Fruit fly (Drosophila melanogaster): Measurements from ENCODE around the gene CG14402.

CG14402 gene

DNA sequence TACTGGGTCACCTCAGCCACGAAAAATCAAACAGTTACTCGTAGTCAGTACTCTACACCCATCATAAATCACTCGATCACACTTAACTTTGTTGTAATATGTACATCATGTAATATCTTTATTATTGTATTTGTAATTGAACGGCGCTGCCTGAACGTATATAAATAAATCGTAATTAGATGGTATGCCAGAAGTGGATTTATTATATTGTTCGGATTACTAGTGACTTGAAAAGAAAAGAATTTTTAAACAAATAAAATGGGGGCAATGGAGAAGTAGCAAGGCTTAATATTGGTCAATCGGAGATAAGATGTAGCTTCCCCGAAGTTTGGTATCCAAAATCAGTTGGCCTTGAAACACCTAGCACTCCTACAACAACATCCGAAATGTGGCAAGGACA, at the start of gene CG14402:
TSS of gene CG14402 (plus strand) at position 301 of the 400 bp plus-strand sequence.
- no peak for TF ChIP-seq CG13204 (GFP tag; optimal IDR thresholded peaks at IDR 0.05)
- TF ChIP-seq CG8301 (tag; optimal IDR thresholded peaks at IDR 0.05) = no peak
- no peak for TF ChIP-seq Pif1A (GFP tag; optimal IDR thresholded peaks at IDR 0.05)
- no peak for TF ChIP-seq CG10348 (GFP tag; IDR thresholded peaks at IDR 0.05)
- no peak for TF ChIP-seq Pif1B (GFP tag; optimal IDR thresholded peaks at IDR 0.05)
- TF ChIP-seq Ets98B (GFP tag; IDR thresholded peaks at IDR 0.05) = no peak
- no peak for TF ChIP-seq fd96Ca (GFP tag; IDR thresholded peaks at IDR 0.05)
- no peak for TF ChIP-seq CG12605 (GFP tag; IDR thresholded peaks at IDR 0.05)
- TF ChIP-seq D1 (tag; optimal IDR thresholded peaks at IDR 0.05) = no peak
- no peak for TF ChIP-seq CG32121 (GFP tag; IDR thresholded peaks at IDR 0.05)
- no peak for TF ChIP-seq CG14655 (GFP tag; optimal IDR thresholded peaks at IDR 0.05)

DNA sequence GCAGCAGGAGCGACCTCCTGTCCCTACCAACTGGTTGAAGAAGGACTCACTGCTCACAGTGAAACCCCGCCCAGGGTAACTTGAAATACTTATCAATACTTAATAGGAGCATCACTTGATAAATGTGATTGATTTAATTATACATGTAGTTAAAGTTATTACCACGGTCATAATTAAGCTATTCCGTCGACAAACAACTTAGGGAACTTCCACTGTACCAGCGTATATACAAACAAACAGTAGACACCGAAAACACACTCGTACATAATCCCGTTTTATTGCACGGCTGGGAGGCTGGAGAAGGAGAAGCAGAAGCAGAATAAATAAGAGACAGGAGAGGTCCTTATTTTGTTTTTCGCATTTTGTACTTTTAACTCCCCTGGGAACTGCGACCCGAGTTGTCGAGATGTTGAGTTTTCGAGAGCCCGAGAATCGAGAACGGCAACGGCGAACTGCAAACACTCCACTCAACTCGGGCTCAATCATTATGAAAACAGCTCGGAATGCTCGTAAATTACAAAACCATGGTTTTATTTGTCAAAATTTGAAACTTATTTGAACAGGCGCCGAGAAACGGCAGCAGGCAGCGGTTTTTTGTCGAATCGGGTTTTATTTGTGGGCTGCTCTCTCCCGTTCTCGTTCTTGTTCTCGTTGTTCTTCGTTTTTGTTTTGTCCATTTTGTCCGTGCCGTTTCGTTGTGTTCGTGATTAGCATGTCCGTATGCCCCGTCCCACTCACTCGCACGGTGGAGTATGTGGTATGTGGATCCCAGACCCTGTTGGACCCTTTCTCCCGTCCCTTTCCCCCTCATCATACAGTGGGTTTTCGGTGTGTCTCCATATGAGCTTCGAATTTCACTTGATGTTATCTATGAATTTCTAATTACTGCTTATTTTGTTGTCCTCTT, 48.9 kb upstream of the CG14402 start:
- TF ChIP-seq CG4496 (GFP tag; IDR thresholded peaks at IDR 0.05) (peak; percentile 90), CG32121 (GFP tag; IDR thresholded peaks at IDR 0.05) (peak; percentile 70), CG13204 (GFP tag; optimal IDR thresholded peaks at IDR 0.05) (peak; percentile 93), CG15710 (tag; optimal IDR thresholded peaks at IDR 0.05) (peak; percentile 97), CG8301 (tag; optimal IDR thresholded peaks at IDR 0.05) (peak; percentile 84), CG12605 (GFP tag; IDR thresholded peaks at IDR 0.05) (peak; percentile 70), CG34367 (tag; optimal IDR thresholded peaks at IDR 0.05) (peak; percentile 96), CG8159 (tag; optimal IDR thresholded peaks at IDR 0.05) (peak; percentile 97), EcR (GFP tag; optimal IDR thresholded peaks at IDR 0.05) (peak; percentile 56), D1 (tag; optimal IDR thresholded peaks at IDR 0.05) (peak; percentile 81), Snoo (tag; optimal IDR thresholded peaks at IDR 0.05) (peak; percentile 96), Pif1A (GFP tag; optimal IDR thresholded peaks at IDR 0.05) (peak; percentile 95), CG9948 (tag; optimal IDR thresholded peaks at IDR 0.05) (peak; percentile 95), fd96Ca (GFP tag; IDR thresholded peaks at IDR 0.05) (peak; percentile 88), CG10348 (GFP tag; IDR thresholded peaks at IDR 0.05) (no peak), Pif1B (GFP tag; optimal IDR thresholded peaks at IDR 0.05) (peak; percentile 92), CG17806 (tag; optimal IDR thresholded peaks at IDR 0.05) (peak; percentile 97), gl (tag; optimal IDR thresholded peaks at IDR 0.05) (peak; percentile 96), Ets98B (GFP tag; IDR thresholded peaks at IDR 0.05) (peak; percentile 73), rn (GFP tag; IDR thresholded peaks at IDR 0.05) (peak; percentile 75), CG14655 (GFP tag; optimal IDR thresholded peaks at IDR 0.05) (peak; percentile 86)

DNA sequence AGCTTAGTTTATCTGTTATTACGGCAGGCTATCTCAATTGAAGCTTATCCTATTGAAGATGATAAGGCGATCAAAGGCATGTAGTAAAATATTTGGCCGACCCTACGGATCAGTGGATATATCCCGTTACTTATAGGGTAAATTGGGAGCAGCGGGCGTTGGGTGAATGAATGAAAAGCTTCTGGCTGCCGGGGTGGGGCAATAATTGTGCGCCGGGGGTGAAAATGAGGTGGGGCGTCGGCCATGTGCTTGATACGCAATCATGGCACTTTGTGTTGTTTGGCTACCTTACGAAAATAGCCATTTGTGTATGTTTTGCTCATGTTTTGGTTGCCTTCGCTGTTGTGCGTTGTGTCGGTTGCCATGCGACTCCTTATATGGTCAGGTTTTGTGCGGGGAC, 47.3 kb upstream of the CG14402 start:
- TF ChIP-seq Ets98B (GFP tag; IDR thresholded peaks at IDR 0.05) = no peak
- TF ChIP-seq EcR (GFP tag; optimal IDR thresholded peaks at IDR 0.05) = no peak
- TF ChIP-seq CG15710 (tag; optimal IDR thresholded peaks at IDR 0.05) = no peak
- no peak for TF ChIP-seq CG8301 (tag; optimal IDR thresholded peaks at IDR 0.05)
- no peak for TF ChIP-seq CG10348 (GFP tag; IDR thresholded peaks at IDR 0.05)
- no peak for TF ChIP-seq CG8159 (tag; optimal IDR thresholded peaks at IDR 0.05)
- no peak for TF ChIP-seq CG34367 (tag; optimal IDR thresholded peaks at IDR 0.05)
- TF ChIP-seq CG12605 (GFP tag; IDR thresholded peaks at IDR 0.05) = no peak
- TF ChIP-seq CG14655 (GFP tag; optimal IDR thresholded peaks at IDR 0.05) = no peak

DNA sequence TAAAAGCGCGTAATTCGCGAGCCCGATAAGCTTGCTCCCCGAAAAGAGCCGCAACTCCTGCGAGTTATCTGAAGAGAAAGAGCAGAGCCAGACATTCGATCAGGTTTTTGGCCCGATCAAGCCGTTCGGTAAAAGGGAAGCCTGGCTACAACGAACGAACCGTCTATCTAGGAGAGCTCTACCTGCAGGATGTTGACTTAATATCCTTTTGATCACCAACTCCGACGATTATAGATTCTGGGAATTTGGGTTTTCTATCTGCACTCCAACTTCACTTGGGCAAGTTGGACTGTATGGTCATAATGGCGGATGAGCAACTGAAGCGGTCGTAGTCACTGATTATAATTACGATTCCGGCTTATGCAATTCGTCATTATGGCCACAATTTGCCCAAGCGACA, 46.9 kb upstream of the CG14402 start:
- TF ChIP-seq D1 (tag; optimal IDR thresholded peaks at IDR 0.05) (no peak), rn (GFP tag; IDR thresholded peaks at IDR 0.05) (peak; percentile 81), CG12605 (GFP tag; IDR thresholded peaks at IDR 0.05) (peak; percentile 77), CG14655 (GFP tag; optimal IDR thresholded peaks at IDR 0.05) (peak; percentile 70), Ets98B (GFP tag; IDR thresholded peaks at IDR 0.05) (peak; percentile 92), CG4496 (GFP tag; IDR thresholded peaks at IDR 0.05) (peak; percentile 88), CG8301 (tag; optimal IDR thresholded peaks at IDR 0.05) (peak; percentile 74), fd96Ca (GFP tag; IDR thresholded peaks at IDR 0.05) (peak; percentile 94), CG9948 (tag; optimal IDR thresholded peaks at IDR 0.05) (peak; percentile 34), CG17806 (tag; optimal IDR thresholded peaks at IDR 0.05) (peak; percentile 52), EcR (GFP tag; optimal IDR thresholded peaks at IDR 0.05) (no peak), Snoo (tag; optimal IDR thresholded peaks at IDR 0.05) (peak; percentile 4), CG13204 (GFP tag; optimal IDR thresholded peaks at IDR 0.05) (no peak), CG10348 (GFP tag; IDR thresholded peaks at IDR 0.05) (peak; percentile 46; the same call in 1 of the 2 replicates), CG34367 (tag; optimal IDR thresholded peaks at IDR 0.05) (no peak), CG15710 (tag; optimal IDR thresholded peaks at IDR 0.05) (peak; percentile 52), Pif1B (GFP tag; optimal IDR thresholded peaks at IDR 0.05) (peak; percentile 74), gl (tag; optimal IDR thresholded peaks at IDR 0.05) (no peak), Pif1A (GFP tag; optimal IDR thresholded peaks at IDR 0.05) (peak; percentile 72), CG8159 (tag; optimal IDR thresholded peaks at IDR 0.05) (peak; percentile 63), CG32121 (GFP tag; IDR thresholded peaks at IDR 0.05) (peak; percentile 85)

DNA sequence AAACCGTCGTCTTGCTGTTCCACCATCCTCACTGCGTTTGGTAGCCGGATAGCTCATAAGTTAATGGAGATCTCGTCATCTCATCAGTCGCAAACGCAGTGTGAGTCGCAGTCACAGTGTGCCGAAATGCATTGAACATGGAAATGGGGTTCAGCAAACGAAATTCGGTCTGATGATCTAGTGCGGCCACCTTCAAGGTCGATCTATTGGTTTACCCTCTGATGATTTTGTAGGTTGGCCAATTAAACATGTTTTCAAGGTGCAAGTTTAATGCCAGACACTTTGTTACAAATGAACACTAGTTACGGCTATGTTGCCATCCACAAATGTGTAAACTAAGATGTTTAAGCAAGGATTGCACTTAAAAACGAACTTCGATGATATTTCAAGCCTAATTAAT, 46.3 kb upstream of the CG14402 start:
- no peak for TF ChIP-seq CG32121 (GFP tag; IDR thresholded peaks at IDR 0.05)
- TF ChIP-seq CG9948 (tag; optimal IDR thresholded peaks at IDR 0.05) = peak; percentile 6
- no peak for TF ChIP-seq Pif1A (GFP tag; optimal IDR thresholded peaks at IDR 0.05)
- no peak for TF ChIP-seq EcR (GFP tag; optimal IDR thresholded peaks at IDR 0.05)
- TF ChIP-seq CG14655 (GFP tag; optimal IDR thresholded peaks at IDR 0.05) = peak; percentile 6
- no peak for TF ChIP-seq Ets98B (GFP tag; IDR thresholded peaks at IDR 0.05)
- 0 out of 2 replicates have a peak, but pooled peaks have one; percentile 17 for TF ChIP-seq rn (GFP tag; IDR thresholded peaks at IDR 0.05)
- no peak for TF ChIP-seq CG34367 (tag; optimal IDR thresholded peaks at IDR 0.05)
- no peak for TF ChIP-seq CG10348 (GFP tag; IDR thresholded peaks at IDR 0.05)
- no peak for TF ChIP-seq CG13204 (GFP tag; optimal IDR thresholded peaks at IDR 0.05)
- no peak for TF ChIP-seq CG8159 (tag; optimal IDR thresholded peaks at IDR 0.05)
- TF ChIP-seq fd96Ca (GFP tag; IDR thresholded peaks at IDR 0.05) = peak; percentile 48; the same call in 1 of the 3 replicates
- TF ChIP-seq Snoo (tag; optimal IDR thresholded peaks at IDR 0.05) = no peak
- no peak for TF ChIP-seq CG12605 (GFP tag; IDR thresholded peaks at IDR 0.05)
- no peak for TF ChIP-seq CG8301 (tag; optimal IDR thresholded peaks at IDR 0.05)
- TF ChIP-seq D1 (tag; optimal IDR thresholded peaks at IDR 0.05) = no peak
- no peak for TF ChIP-seq Pif1B (GFP tag; optimal IDR thresholded peaks at IDR 0.05)
- no peak for TF ChIP-seq CG15710 (tag; optimal IDR thresholded peaks at IDR 0.05)
- TF ChIP-seq CG17806 (tag; optimal IDR thresholded peaks at IDR 0.05) = no peak
- no peak for TF ChIP-seq gl (tag; optimal IDR thresholded peaks at IDR 0.05)
- TF ChIP-seq CG4496 (GFP tag; IDR thresholded peaks at IDR 0.05) = peak; percentile 59; the same call in 1 of the 3 replicates

Data from whole organism, pupa.